Fruit fly (Drosophila melanogaster): ENCODE measurements around the gene CG46520.
"Not testable (repeated sequence)": the region's sequence is repeated elsewhere in the genome, so short reads cannot be mapped to it uniquely, and the experiment has no call there.

DNA sequence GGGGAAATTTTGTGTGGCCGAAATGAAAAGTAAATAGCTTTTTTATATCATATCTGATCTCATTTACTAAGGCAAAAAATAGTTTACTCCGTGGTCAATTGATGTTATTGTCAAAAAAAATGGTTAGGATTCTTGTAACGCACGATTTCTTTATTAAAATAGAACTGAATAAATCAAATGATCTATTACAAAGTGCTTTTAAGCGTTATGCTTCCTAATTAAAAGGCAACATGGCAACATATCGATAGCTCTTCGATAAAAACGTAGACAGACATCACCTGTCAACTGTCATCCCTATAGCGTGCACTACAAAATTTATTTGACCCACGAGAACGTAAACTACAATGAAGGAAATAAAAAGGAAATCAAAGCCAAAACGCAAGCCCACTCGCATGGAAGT is 34.5 kb upstream of the CG46520 start, which contains the start of gene CG46515:
- not testable (repeated sequence) for TF ChIP-seq OdsH (GFP tag; optimal IDR thresholded peaks at IDR 0.05); sv (GFP tag; optimal IDR thresholded peaks at IDR 0.05); br (GFP tag; optimal IDR thresholded peaks at IDR 0.05); CrebA (GFP tag; optimal IDR thresholded peaks at IDR 0.05; ENCODE audit: borderline replicate concordance); fru (GFP tag; optimal IDR thresholded peaks at IDR 0.05); Dif (GFP tag; optimal IDR thresholded peaks at IDR 0.05; ENCODE audit: partially characterized antibody); Abd-B (GFP tag; optimal IDR thresholded peaks at IDR 0.05); N (GFP tag; optimal IDR thresholded peaks at IDR 0.05); pan (optimal IDR thresholded peaks at IDR 0.05); usp (GFP tag; optimal IDR thresholded peaks at IDR 0.05)

Measured in whole organism, wandering third instar larva.